Worm (Caenorhabditis elegans) whole organism, L1 larva: ENCODE measurements around the gene ari-2.

Experiments
- C04F5.9 ChIP-seq: sonication (generic microtip); optimal IDR thresholded peaks from 2 replicates; lab custom pipeline; 2016; ENCODE audit warnings: missing genetic modification characterization, missing compliant biosample characterization
- C16A3.4 ChIP-seq: fragments of 150-350 bp; optimal IDR thresholded peaks from 2 replicates; lab custom pipeline; 2014; ENCODE audit warnings: missing biosample characterization, missing genetic modification characterization
- F16B12.6 ChIP-seq: fragments of 150-350 bp; optimal IDR thresholded peaks from 2 replicates; lab custom pipeline; 2014; ENCODE audit warnings: missing biosample characterization, missing genetic modification characterization
- aha-1 ChIP-seq: fragments of 150-350 bp; optimal IDR thresholded peaks from 2 replicates; lab custom pipeline; 2014; ENCODE audit warnings: missing biosample characterization, missing genetic modification characterization
- aly-2 ChIP-seq: fragments of 150-350 bp; optimal IDR thresholded peaks from 2 replicates; lab custom pipeline; 2014; ENCODE audit warnings: missing biosample characterization, missing genetic modification characterization
- ama-1 ChIP-seq: fragments of 150-350 bp; optimal IDR thresholded peaks from 2 replicates; lab custom pipeline; 2014
- ceh-8 ChIP-seq: fragments of 200-800 bp; sonication (Bioruptor generic); optimal IDR thresholded peaks from 2 replicates; lab custom pipeline; 2018; ENCODE audit warnings: mild to moderate bottlenecking, missing genetic modification characterization, moderate library complexity, missing compliant biosample characterization
- ceh-82 ChIP-seq, 3 experiments: fragments of 150-350 bp in 1 of 3; sonication (generic microtip) in 2 of 3; optimal IDR thresholded peaks; 2 replicates each; lab custom pipeline; 2014 to 2017; ENCODE audit warnings: missing biosample characterization in 3 of 3, missing genetic modification characterization in 3 of 3
- ceh-90 ChIP-seq: sonication (generic microtip); optimal IDR thresholded peaks from 2 replicates; lab custom pipeline; 2016; ENCODE audit warnings: missing genetic modification characterization, missing compliant biosample characterization
- dpl-1 ChIP-seq, 3 experiments: fragments of 150-350 bp in 2 of 3; sonication (generic microtip) in 1 of 3; optimal IDR thresholded peaks; 2 replicates each; lab custom pipeline; 2014 to 2017; ENCODE audit warnings: missing biosample characterization in 3 of 3, missing genetic modification characterization in 3 of 3, missing genetic modification reagents in 3 of 3
- efl-1 ChIP-seq, 4 experiments: fragments of 150-350 bp; optimal IDR thresholded peaks in 3 of 4; peaks in 1 of 4; 1 replicate in 1 of 4; 2 replicates in 3 of 4; lab custom pipeline; 2014; ENCODE audit warnings: missing biosample characterization in 2 of 4, missing genetic modification characterization in 2 of 4, missing genetic modification reagents in 2 of 4
- ets-5 ChIP-seq: fragments of 200-800 bp; sonication (Bioruptor generic); IDR thresholded peaks from 2 replicates; pipeline ENCODE4 v1.3.6; 2022; ENCODE audit warnings: missing genetic modification characterization, missing compliant biosample characterization
- fkh-10 ChIP-seq: sonication (generic microtip); optimal IDR thresholded peaks from 2 replicates; lab custom pipeline; 2017; ENCODE audit warnings: missing biosample characterization, missing genetic modification reagents, missing genetic modification characterization
- fkh-4 ChIP-seq: sonication (generic microtip); optimal IDR thresholded peaks from 2 replicates; lab custom pipeline; 2016; ENCODE audit warnings: missing compliant biosample characterization, missing genetic modification characterization, borderline replicate concordance
- fkh-8 ChIP-seq: sonication (generic microtip); optimal IDR thresholded peaks from 2 replicates; lab custom pipeline; 2016; ENCODE audit warnings: mild to moderate bottlenecking, missing genetic modification characterization, missing compliant biosample characterization
- fos-1 ChIP-seq: fragments of 150-350 bp; optimal IDR thresholded peaks from 2 replicates; lab custom pipeline; 2014; ENCODE audit warnings: missing biosample characterization, missing genetic modification characterization
- hlh-4 ChIP-seq: sonication (generic microtip); optimal IDR thresholded peaks from 2 replicates; lab custom pipeline; 2016; ENCODE audit warnings: mild to moderate bottlenecking, missing genetic modification characterization, missing compliant biosample characterization
- hpl-2 ChIP-seq: fragments of 150-350 bp; optimal IDR thresholded peaks from 2 replicates; lab custom pipeline; 2014; ENCODE audit warnings: missing biosample characterization, missing genetic modification reagents, missing genetic modification characterization
- irx-1 ChIP-seq: sonication (generic microtip); optimal IDR thresholded peaks from 2 replicates; lab custom pipeline; 2016; ENCODE audit warnings: missing genetic modification characterization, missing compliant biosample characterization
- lin-13 ChIP-seq: fragments of 150-350 bp; optimal IDR thresholded peaks from 2 replicates; lab custom pipeline; 2014; ENCODE audit warnings: missing biosample characterization, missing genetic modification reagents, missing genetic modification characterization
- lin-15B ChIP-seq: fragments of 150-350 bp; sonication (generic microtip); optimal IDR thresholded peaks from 3 replicates; lab custom pipeline; 2014; ENCODE audit warnings: missing biosample characterization, missing genetic modification characterization
- lin-35 ChIP-seq, 2 experiments: fragments of 150-350 bp; optimal IDR thresholded peaks; 2 replicates each; lab custom pipeline; 2014; ENCODE audit warnings: missing biosample characterization in 2 of 2, missing genetic modification characterization in 2 of 2, missing genetic modification reagents in 2 of 2
- lin-39 ChIP-seq: fragments of 150-350 bp; optimal IDR thresholded peaks from 2 replicates; lab custom pipeline; 2014; ENCODE audit warnings: missing biosample characterization, missing genetic modification reagents, missing genetic modification characterization
- lir-3 ChIP-seq: sonication (generic microtip); optimal IDR thresholded peaks from 2 replicates; lab custom pipeline; 2016; ENCODE audit warnings: mild to moderate bottlenecking, missing genetic modification characterization, moderate library complexity, missing compliant biosample characterization; ENCODE audit not compliant: poor library complexity
- mab-9 ChIP-seq: fragments of 200-800 bp; sonication (Bioruptor generic); IDR thresholded peaks from 2 replicates; pipeline ENCODE4 v1.3.6; 2022; ENCODE audit warnings: missing genetic modification reagents, missing genetic modification characterization, missing compliant biosample characterization
- mdl-1 ChIP-seq, 2 experiments: fragments of 150-350 bp; optimal IDR thresholded peaks; 2 replicates each; lab custom pipeline; 2014 to 2017; ENCODE audit warnings: missing biosample characterization in 2 of 2, missing genetic modification characterization in 2 of 2, inconsistent platforms in 1 of 2
- mef-2 ChIP-seq: fragments of 150-350 bp; optimal IDR thresholded peaks from 2 replicates; lab custom pipeline; 2014; ENCODE audit warnings: missing biosample characterization, missing genetic modification characterization
- nhr-11 ChIP-seq: fragments of 150-350 bp; optimal IDR thresholded peaks from 2 replicates; lab custom pipeline; 2014; ENCODE audit warnings: missing biosample characterization, missing genetic modification characterization
- nhr-19 ChIP-seq: fragments of 200-800 bp; sonication (Bioruptor generic); conservative IDR thresholded peaks from 2 replicates; pipeline ENCODE4 v1.3.6; 2022; ENCODE audit warnings: missing genetic modification characterization, missing compliant biosample characterization
- nhr-20 ChIP-seq: sonication (generic microtip); optimal IDR thresholded peaks from 2 replicates; lab custom pipeline; 2016; ENCODE audit warnings: mild to moderate bottlenecking, missing genetic modification characterization, missing compliant biosample characterization
- nhr-237 ChIP-seq: fragments of 150-350 bp; optimal IDR thresholded peaks from 2 replicates; lab custom pipeline; 2014; ENCODE audit warnings: missing biosample characterization, missing genetic modification characterization
- nhr-28 ChIP-seq: fragments of 150-350 bp; optimal IDR thresholded peaks from 2 replicates; lab custom pipeline; 2014; ENCODE audit warnings: missing biosample characterization, missing genetic modification characterization
- nhr-47 ChIP-seq: sonication (generic microtip); optimal IDR thresholded peaks from 2 replicates; lab custom pipeline; 2016; ENCODE audit warnings: mild to moderate bottlenecking, missing genetic modification characterization, moderate library complexity, missing compliant biosample characterization
- nhr-77 ChIP-seq: fragments of 150-350 bp; optimal IDR thresholded peaks from 2 replicates; lab custom pipeline; 2014; ENCODE audit warnings: missing biosample characterization, missing genetic modification characterization
- nhr-84 ChIP-seq: sonication (generic microtip); optimal IDR thresholded peaks from 2 replicates; lab custom pipeline; 2017; ENCODE audit warnings: missing biosample characterization, missing genetic modification characterization
- pqm-1 ChIP-seq: sonication (generic microtip); optimal IDR thresholded peaks from 3 replicates; lab custom pipeline; 2017; ENCODE audit warnings: missing biosample characterization, missing genetic modification characterization
- skn-1 ChIP-seq: fragments of 150-350 bp; optimal IDR thresholded peaks from 2 replicates; lab custom pipeline; 2014; ENCODE audit warnings: missing biosample characterization, missing genetic modification characterization
- sptf-1 ChIP-seq: fragments of 150-350 bp; optimal IDR thresholded peaks from 2 replicates; lab custom pipeline; 2014; ENCODE audit warnings: missing biosample characterization, missing genetic modification characterization
- sup-37 ChIP-seq: fragments of 200-800 bp; sonication (Bioruptor generic); optimal IDR thresholded peaks from 2 replicates; lab custom pipeline; 2018; ENCODE audit warnings: mild to moderate bottlenecking, missing genetic modification characterization, missing compliant biosample characterization
- swsn-7 ChIP-seq: sonication (generic microtip); optimal IDR thresholded peaks from 2 replicates; lab custom pipeline; 2016; ENCODE audit warnings: missing genetic modification characterization, missing compliant biosample characterization
- tbx-2 ChIP-seq: sonication (generic microtip); optimal IDR thresholded peaks from 2 replicates; lab custom pipeline; 2016; ENCODE audit warnings: missing genetic modification characterization, missing compliant biosample characterization
- tlp-1 ChIP-seq: fragments of 150-350 bp; optimal IDR thresholded peaks from 2 replicates; lab custom pipeline; 2014; ENCODE audit warnings: missing biosample characterization, missing genetic modification characterization
- unc-30 ChIP-seq: sonication (generic microtip); optimal IDR thresholded peaks from 2 replicates; lab custom pipeline; 2017; ENCODE audit warnings: missing biosample characterization, missing genetic modification characterization
- unc-62 ChIP-seq: fragments of 150-350 bp; optimal IDR thresholded peaks from 2 replicates; lab custom pipeline; 2014; ENCODE audit warnings: missing biosample characterization, missing genetic modification reagents, missing genetic modification characterization
- vab-15 ChIP-seq: sonication (generic microtip); optimal IDR thresholded peaks from 2 replicates; lab custom pipeline; 2017; ENCODE audit warnings: missing genotype, mild to moderate bottlenecking, missing genetic modification characterization, missing compliant biosample characterization
- xbp-1 ChIP-seq: sonication (generic microtip); optimal IDR thresholded peaks from 2 replicates; lab custom pipeline; 2016; ENCODE audit warnings: missing genetic modification characterization, missing compliant biosample characterization
- zip-4 ChIP-seq: fragments of 200-800 bp; sonication (Bioruptor generic); optimal IDR thresholded peaks from 2 replicates; lab custom pipeline; 2018; ENCODE audit warnings: mild to moderate bottlenecking, missing genetic modification characterization, moderate library complexity, missing compliant biosample characterization
- ztf-11 ChIP-seq, 2 experiments: sonication (generic microtip); optimal IDR thresholded peaks; 2 replicates each; lab custom pipeline; 2016 to 2017; ENCODE audit warnings: missing genetic modification characterization in 2 of 2, missing biosample characterization in 1 of 2, missing compliant biosample characterization in 1 of 2
- ztf-4 ChIP-seq: fragments of 150-350 bp; optimal IDR thresholded peaks from 2 replicates; lab custom pipeline; 2014; ENCODE audit warnings: missing biosample characterization, missing genetic modification characterization

The ari-2 gene

DNA sequence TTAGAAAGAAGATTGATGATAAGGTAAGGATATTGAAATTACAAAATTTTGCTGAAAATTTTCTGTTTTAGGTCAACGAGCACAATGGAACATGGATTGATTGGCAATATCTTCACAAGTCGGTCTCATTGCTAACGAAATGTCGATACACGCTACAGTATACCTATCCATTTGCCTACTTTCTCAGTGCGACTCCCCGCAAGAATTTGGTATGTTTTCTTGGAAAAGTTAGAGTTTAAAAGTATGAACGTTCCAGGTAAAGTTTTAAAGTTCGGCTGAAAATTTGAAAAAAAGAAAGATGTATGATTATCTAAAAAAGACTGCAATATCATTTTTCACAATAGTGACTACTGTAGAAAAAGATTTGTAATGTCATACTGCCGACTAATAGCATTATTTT lies 3.2 kb downstream of the ari-2 start:
- no peak for TF ChIP-seq lin-39
- TF ChIP-seq tlp-1 (tag; lab: Kevin White, UChicago): no peak
- no peak for TF ChIP-seq fkh-8 (tag; lab: Kevin White, UChicago)
- TF ChIP-seq sptf-1 (tag; lab: Kevin White, UChicago): no peak
- TF ChIP-seq nhr-77 (tag; lab: Kevin White, UChicago): no peak
- no peak for TF ChIP-seq irx-1 (tag; lab: Kevin White, UChicago)
- no peak for TF ChIP-seq ceh-8 (GFP tag; lab: Kevin White, UChicago)
- no peak for TF ChIP-seq fkh-4 (tag; lab: Kevin White, UChicago)
- TF ChIP-seq fos-1 (tag; lab: Kevin White, UChicago): no peak
- TF ChIP-seq lin-13 (GFP tag; lab: Kevin White, UChicago): no peak
- no peak for TF ChIP-seq nhr-19
- no peak for TF ChIP-seq F16B12.6 (tag; lab: Kevin White, UChicago)
- TF ChIP-seq swsn-7 (tag; lab: Kevin White, UChicago): no peak
- TF ChIP-seq pqm-1 (tag; lab: Kevin White, UChicago): no peak
- no peak for TF ChIP-seq nhr-11
- no peak for TF ChIP-seq ceh-82 (tag; optimal IDR thresholded peaks at IDR 0.05; lab: Kevin White, UChicago)
- TF ChIP-seq ztf-4 (tag; lab: Kevin White, UChicago): no peak
- TF ChIP-seq vab-15 (tag; lab: Kevin White, UChicago): no peak
- TF ChIP-seq ets-5 (GFP tag; lab: Robert Waterston, UW): no peak
- TF ChIP-seq zip-4 (GFP tag; lab: Kevin White, UChicago): no peak

DNA sequence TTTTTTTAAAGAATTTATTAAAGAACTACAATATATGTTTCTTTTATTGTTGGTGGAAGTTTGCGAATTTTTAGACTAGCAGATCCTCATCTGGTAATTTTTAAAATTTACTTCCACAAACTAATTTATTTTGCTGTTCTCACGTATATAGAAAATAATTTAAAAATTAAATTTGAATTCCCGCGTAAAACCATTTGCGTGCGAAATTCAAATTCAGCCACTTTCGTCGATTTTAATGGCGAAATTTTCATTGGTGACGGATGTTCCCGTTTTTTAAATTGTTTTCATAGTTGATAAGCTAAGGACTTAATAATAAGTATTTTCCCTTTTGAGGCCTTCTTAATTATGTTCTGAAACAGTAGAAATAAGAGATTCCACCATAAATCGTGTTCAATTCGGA lies 10.1 kb downstream of the ari-2 start:
- no peak for TF ChIP-seq unc-62 (GFP tag; lab: Kevin White, UChicago)
- no peak for TF ChIP-seq ceh-8 (GFP tag; lab: Kevin White, UChicago)
- TF ChIP-seq nhr-84 (tag; lab: Kevin White, UChicago): no peak
- peak; percentile 28 to 68 (median 44) for TF ChIP-seq dpl-1 (GFP tag; optimal IDR thresholded peaks at IDR 0.05; lab: Kevin White, UChicago)
- TF ChIP-seq lin-35 (GFP tag; optimal IDR thresholded peaks at IDR 0.05; lab: Kevin White, UChicago): peak in 1 of 2 experiments; percentile 7
- no peak for TF ChIP-seq ceh-90
- no peak for TF ChIP-seq C16A3.4 (tag; lab: Kevin White, UChicago)
- no peak for TF ChIP-seq mab-9 (GFP tag; lab: Robert Waterston, UW)
- TF ChIP-seq fos-1 (tag; lab: Kevin White, UChicago): no peak
- TF ChIP-seq mdl-1 (tag; optimal IDR thresholded peaks at IDR 0.05; lab: Kevin White, UChicago): no peak
- TF ChIP-seq hlh-4 (tag; lab: Kevin White, UChicago): no peak
- TF ChIP-seq nhr-20 (tag; lab: Kevin White, UChicago): no peak
- TF ChIP-seq efl-1 (optimal IDR thresholded peaks at IDR 0.05; lab: Kevin White, UChicago): peak in 1 of 2 experiments; percentile 21
- TF ChIP-seq efl-1 (GFP tag; optimal IDR thresholded peaks at IDR 0.05 in 1 of 2; lab: Kevin White, UChicago): peak; percentile 78 to 95

ce11 chrIV:5561497-5562155 lies 10.7 kb downstream of the ari-2 start:
- TF ChIP-seq tbx-2 (tag; lab: Kevin White, UChicago) (peak; percentile 12), C04F5.9 (no peak), nhr-11 (no peak), xbp-1 (tag; lab: Kevin White, UChicago) (peak; percentile 51), aly-2 (tag; lab: Kevin White, UChicago) (no peak), hpl-2 (GFP tag; lab: Kevin White, UChicago) (no peak), lir-3 (tag; lab: Kevin White, UChicago) (no peak), mab-9 (GFP tag; lab: Robert Waterston, UW) (no peak), sup-37 (GFP tag; lab: Kevin White, UChicago) (no peak), ztf-11 (tag; optimal IDR thresholded peaks at IDR 0.05; lab: Kevin White, UChicago) (no peak), nhr-47 (tag; lab: Kevin White, UChicago) (peak; percentile 66), fkh-10 (GFP tag; lab: Kevin White, UChicago) (no peak), ceh-82 (tag; optimal IDR thresholded peaks at IDR 0.05; lab: Kevin White, UChicago) (peak in 1 of 3 experiments; percentile 5), unc-30 (no peak), nhr-28 (tag; lab: Kevin White, UChicago) (no peak), lin-13 (GFP tag; lab: Kevin White, UChicago) (peak; percentile 47), ama-1 (peak; percentile 86), zip-4 (GFP tag; lab: Kevin White, UChicago) (no peak), aha-1 (no peak), pqm-1 (tag; lab: Kevin White, UChicago) (no peak), tlp-1 (tag; lab: Kevin White, UChicago) (no peak), skn-1 (tag; lab: Kevin White, UChicago) (peak; percentile 54), nhr-237 (peak; percentile 32), lin-15B (tag; lab: Kevin White, UChicago) (no peak), mef-2 (no peak)
